Worm (Caenorhabditis elegans) whole organism, young adult: ENCODE results near the gene tebp-2.

Experiments used
- F37B4.10 ChIP-seq: fragments of 200-800 bp; sonication (Bioruptor generic); IDR thresholded peaks from 2 replicates; pipeline ENCODE4 v1.3.6; 2022; ENCODE audit warnings: missing genetic modification characterization, missing compliant biosample characterization
- Y95B8A.8 ChIP-seq: fragments of 200-800 bp; sonication (Bioruptor generic); IDR thresholded peaks from 2 replicates; pipeline ENCODE4 v1.3.6; 2022; ENCODE audit warnings: missing genetic modification reagents, missing genetic modification characterization, missing compliant biosample characterization
- ama-1 ChIP-seq, 3 experiments: fragments of 150-350 bp in 1 of 3; sonication (generic microtip) in 2 of 3; optimal IDR thresholded peaks; 2 replicates each; lab custom pipeline; 2014 to 2018; ENCODE audit warnings: missing biosample characterization in 2 of 3, missing genetic modification characterization in 2 of 3, missing genetic modification reagents in 2 of 3
- bed-2 ChIP-seq: fragments of 200-800 bp; sonication (Bioruptor generic); IDR thresholded peaks from 2 replicates; pipeline ENCODE4 v1.3.6; 2022; ENCODE audit warnings: missing genetic modification reagents, missing genetic modification characterization, missing compliant biosample characterization
- ceh-100 ChIP-seq: fragments of 200-800 bp; sonication (Bioruptor generic); IDR thresholded peaks from 2 replicates; pipeline ENCODE4 v1.3.6; 2022; ENCODE audit warnings: missing genetic modification reagents, missing genetic modification characterization, missing compliant biosample characterization
- lsy-27 ChIP-seq: sonication (generic microtip); optimal IDR thresholded peaks from 2 replicates; lab custom pipeline; 2017; ENCODE audit warnings: missing genetic modification characterization, mild to moderate bottlenecking, missing compliant biosample characterization, antibody characterized with exemption, missing genotype, borderline replicate concordance; ENCODE audit not compliant: insufficient read depth
- ztf-6 ChIP-seq: fragments of 200-800 bp; sonication (Bioruptor generic); IDR thresholded peaks from 2 replicates; pipeline ENCODE4 v1.3.6; 2022; ENCODE audit warnings: missing genetic modification reagents, missing genetic modification characterization, missing compliant biosample characterization

DNA sequence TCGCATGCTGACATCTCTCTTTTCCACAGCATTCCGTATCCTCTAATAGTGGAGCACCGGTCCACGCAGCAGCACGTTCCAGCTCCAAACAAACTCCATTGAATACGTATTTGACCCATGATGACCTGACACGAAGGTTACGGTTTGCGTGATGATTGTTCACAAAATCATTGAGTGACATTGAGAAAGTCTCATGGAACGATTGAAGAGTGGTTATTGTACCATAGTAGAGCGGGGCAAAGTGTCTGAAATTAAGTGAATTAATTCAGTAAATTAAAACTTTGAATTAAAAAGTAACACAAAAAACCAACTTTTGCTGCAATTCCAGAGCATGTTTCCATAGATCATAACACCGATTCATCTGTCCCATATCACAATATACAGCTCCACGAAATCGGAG, 6.8 kb upstream of the tebp-2 start:
- TF ChIP-seq ama-1 (optimal IDR thresholded peaks at IDR 0.05; lab: Kevin White, UChicago) = no peak
- no peak for TF ChIP-seq ama-1 (GFP tag; optimal IDR thresholded peaks at IDR 0.05; lab: Kevin White, UChicago)
- TF ChIP-seq ztf-6 (GFP tag; lab: Robert Waterston, UW) = no peak
- TF ChIP-seq lsy-27 (tag; lab: Kevin White, UChicago) = no peak
- no peak for TF ChIP-seq ceh-100
- TF ChIP-seq bed-2 (GFP tag; lab: Robert Waterston, UW) = no peak
- no peak for TF ChIP-seq F37B4.10 (GFP tag; lab: Robert Waterston, UW)
- no peak for TF ChIP-seq Y95B8A.8 (GFP tag; lab: Robert Waterston, UW)
